Worm (Caenorhabditis elegans): ENCODE data around the gene byn-1.

- TF ChIP-seq nhr-12 (tag; optimal IDR thresholded peaks at IDR 0.05) (no peak), unc-62 (GFP tag; optimal IDR thresholded peaks at IDR 0.05) (no peak), mbf-1 (tag; optimal IDR thresholded peaks at IDR 0.05) (no peak)
Observed at ce11 chrIII:6953978-6954377, 22.2 kb downstream of the byn-1 start.
